Worm (Caenorhabditis elegans) whole organism, L4 larva: ENCODE results near the gene klp-17.

Source experiments
- F44E2.7 ChIP-seq: fragments of 200-800 bp; sonication (Bioruptor generic); IDR thresholded peaks from 2 replicates; pipeline ENCODE4 v2.1.2; 2022; ENCODE audit warnings: missing genetic modification characterization, missing compliant biosample characterization
- Y48G9A.11 ChIP-seq: fragments of 200-800 bp; sonication (Bioruptor generic); IDR thresholded peaks from 2 replicates; pipeline ENCODE4 v1.3.6; 2022; ENCODE audit warnings: missing genetic modification reagents, missing genetic modification characterization, missing compliant biosample characterization
- hlh-30 ChIP-seq: sonication (generic microtip); optimal IDR thresholded peaks from 2 replicates; lab custom pipeline; 2017; ENCODE audit warnings: antibody characterized with exemption, mild to moderate bottlenecking, missing genetic modification characterization, missing compliant biosample characterization; ENCODE audit not compliant: insufficient read depth
- nhr-42 ChIP-seq: fragments of 200-800 bp; sonication (Bioruptor generic); IDR thresholded peaks from 2 replicates; pipeline ENCODE4 v1.3.6; 2022; ENCODE audit warnings: missing genetic modification characterization, missing compliant biosample characterization
- nhr-77 ChIP-seq: fragments of 150-350 bp; optimal IDR thresholded peaks from 2 replicates; lab custom pipeline; 2014; ENCODE audit warnings: missing biosample characterization, missing genetic modification characterization

DNA sequence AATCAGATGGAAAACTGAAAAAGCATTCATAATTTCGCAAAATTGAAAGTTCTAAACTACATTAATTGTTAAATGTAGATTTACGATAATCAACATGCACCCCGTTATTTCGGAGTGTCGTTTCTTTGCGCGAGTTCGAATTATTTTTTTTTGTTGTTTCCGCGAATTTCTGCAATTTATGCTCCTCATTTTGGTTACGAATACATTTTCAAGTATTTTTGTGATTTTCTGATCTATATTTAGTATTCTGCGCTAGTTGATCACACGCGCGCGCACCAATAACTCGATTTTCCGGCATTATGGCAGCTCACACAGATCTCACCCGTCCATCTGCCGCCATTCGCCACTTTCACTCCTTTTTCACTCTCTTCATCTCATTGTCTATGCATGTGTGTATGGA lies 27.2 kb downstream of the klp-17 start, which contains the start of gene VW02B12L.2:
- TF ChIP-seq nhr-42 (GFP tag; lab: Robert Waterston, UW) (no peak), F44E2.7 (GFP tag; lab: Robert Waterston, UW) (no peak), nhr-77 (no peak), hlh-30 (no peak), Y48G9A.11 (GFP tag; lab: Robert Waterston, UW) (peak; percentile 45; the same call in 1 of the 2 replicates)
